Worm (Caenorhabditis elegans) whole organism, young adult: ENCODE data around the gene cex-2.
A peak's percentile ranks its signal among the peaks of the same experiment; 100 is the strongest.

Experiments used
- B0261.1 ChIP-seq: sonication (generic microtip); optimal IDR thresholded peaks from 2 replicates; lab custom pipeline; 2016; ENCODE audit warnings: mild to moderate bottlenecking, missing genetic modification characterization, moderate library complexity, missing compliant biosample characterization
- C06A6.2 ChIP-seq: fragments of 200-800 bp; sonication (Bioruptor generic); conservative IDR thresholded peaks from 2 replicates; pipeline ENCODE4 v1.3.6; 2022; ENCODE audit warnings: missing genetic modification characterization, missing compliant biosample characterization
- F49E8.2 ChIP-seq: sonication (generic microtip); optimal IDR thresholded peaks from 3 replicates; lab custom pipeline; 2017; ENCODE audit warnings: missing genetic modification characterization, mild to moderate bottlenecking, missing compliant biosample characterization, antibody characterized with exemption, moderate library complexity; ENCODE audit not compliant: insufficient read depth
- F52B5.7 ChIP-seq: sonication (generic microtip); optimal IDR thresholded peaks from 2 replicates; lab custom pipeline; 2016; ENCODE audit warnings: mild to moderate bottlenecking, missing genetic modification characterization, missing compliant biosample characterization
- F57A8.1 ChIP-seq: fragments of 200-800 bp; sonication (Bioruptor generic); optimal IDR thresholded peaks from 2 replicates; lab custom pipeline; 2018; ENCODE audit warnings: mild to moderate bottlenecking, missing genetic modification characterization, moderate library complexity, missing compliant biosample characterization
- Y53F4B.3 ChIP-seq: fragments of 200-800 bp; sonication (Bioruptor generic); IDR thresholded peaks from 2 replicates; pipeline ENCODE4 v1.3.6; 2022; ENCODE audit warnings: missing genetic modification reagents, missing genetic modification characterization, missing compliant biosample characterization
- Y53G8AR.9 ChIP-seq: fragments of 200-800 bp; sonication (Bioruptor generic); conservative IDR thresholded peaks from 2 replicates; pipeline ENCODE4 v1.3.6; 2022; ENCODE audit warnings: missing genetic modification reagents, missing genetic modification characterization, missing compliant biosample characterization
- Y95B8A.8 ChIP-seq: fragments of 200-800 bp; sonication (Bioruptor generic); IDR thresholded peaks from 2 replicates; pipeline ENCODE4 v1.3.6; 2022; ENCODE audit warnings: missing genetic modification reagents, missing genetic modification characterization, missing compliant biosample characterization
- akir-1 ChIP-seq: fragments of 200-800 bp; sonication (Bioruptor generic); optimal IDR thresholded peaks from 2 replicates; lab custom pipeline; 2018; ENCODE audit warnings: mild to moderate bottlenecking, missing genetic modification characterization, moderate library complexity, missing compliant biosample characterization
- ama-1 ChIP-seq, 3 experiments: fragments of 150-350 bp in 1 of 3; sonication (generic microtip) in 2 of 3; optimal IDR thresholded peaks; 2 replicates each; lab custom pipeline; 2014 to 2018; ENCODE audit warnings: missing biosample characterization in 2 of 3, missing genetic modification characterization in 2 of 3, missing genetic modification reagents in 2 of 3
- aptf-3 ChIP-seq: fragments of 200-800 bp; sonication (Bioruptor generic); IDR thresholded peaks from 2 replicates; pipeline ENCODE4 v1.3.6; 2022; ENCODE audit warnings: missing genetic modification characterization, missing compliant biosample characterization
- attf-3 ChIP-seq: fragments of 200-800 bp; sonication (Bioruptor generic); conservative IDR thresholded peaks from 2 replicates; pipeline ENCODE4 v1.3.6; 2022; ENCODE audit warnings: missing genetic modification reagents, missing genetic modification characterization, missing compliant biosample characterization
- attf-5 ChIP-seq: fragments of 200-800 bp; sonication (Bioruptor generic); optimal IDR thresholded peaks from 2 replicates; lab custom pipeline; 2018; ENCODE audit warnings: mild to moderate bottlenecking, missing genetic modification characterization, missing compliant biosample characterization
- attf-6 ChIP-seq: fragments of 200-800 bp; sonication (Bioruptor generic); IDR thresholded peaks from 2 replicates; pipeline ENCODE4 v1.3.6; 2022; ENCODE audit warnings: missing genetic modification reagents, missing genetic modification characterization, missing compliant biosample characterization
- bed-1 ChIP-seq: fragments of 200-800 bp; sonication (Bioruptor generic); IDR thresholded peaks from 2 replicates; pipeline ENCODE4 v1.3.6; 2022; ENCODE audit warnings: missing genetic modification reagents, missing genetic modification characterization, missing compliant biosample characterization
- ccch-3 ChIP-seq: fragments of 200-800 bp; sonication (Bioruptor generic); optimal IDR thresholded peaks from 2 replicates; lab custom pipeline; 2018; ENCODE audit warnings: mild to moderate bottlenecking, missing genetic modification characterization, missing compliant biosample characterization
- cebp-1 ChIP-seq, 2 experiments: fragments of 200-800 bp in 1 of 2; sonication (Bioruptor generic) in 1 of 2; sonication (generic microtip) in 1 of 2; IDR thresholded peaks in 1 of 2; optimal IDR thresholded peaks in 1 of 2; 2 replicates each; pipeline versions ENCODE4 v1.3.6 to Lab custom; 2017 to 2022; ENCODE audit warnings: missing compliant biosample characterization in 2 of 2, missing genetic modification characterization in 2 of 2, mild to moderate bottlenecking in 1 of 2, missing genetic modification reagents in 1 of 2, moderate library complexity in 1 of 2
- ceh-100 ChIP-seq: fragments of 200-800 bp; sonication (Bioruptor generic); IDR thresholded peaks from 2 replicates; pipeline ENCODE4 v1.3.6; 2022; ENCODE audit warnings: missing genetic modification reagents, missing genetic modification characterization, missing compliant biosample characterization
- ceh-58 ChIP-seq: fragments of 200-800 bp; sonication (Bioruptor generic); IDR thresholded peaks from 2 replicates; pipeline ENCODE4 v1.3.6; 2022; ENCODE audit warnings: missing genetic modification characterization, missing compliant biosample characterization
- ekl-4 ChIP-seq: fragments of 200-800 bp; sonication (Bioruptor generic); IDR thresholded peaks from 2 replicates; pipeline ENCODE4 v1.3.6; 2022; ENCODE audit warnings: missing genetic modification reagents, missing genetic modification characterization, missing compliant biosample characterization
- gei-17 ChIP-seq: fragments of 200-800 bp; sonication (Bioruptor generic); optimal IDR thresholded peaks from 2 replicates; lab custom pipeline; 2018; ENCODE audit warnings: mild to moderate bottlenecking, missing genetic modification characterization, missing compliant biosample characterization
- him-1 ChIP-seq: sonication (generic microtip); optimal IDR thresholded peaks from 2 replicates; lab custom pipeline; 2016; ENCODE audit warnings: missing genotype, missing genetic modification reagents, missing genetic modification characterization, missing compliant biosample characterization
- hmg-1.2 ChIP-seq: fragments of 200-800 bp; sonication (Bioruptor generic); IDR thresholded peaks from 2 replicates; pipeline ENCODE4 v1.3.6; 2022; ENCODE audit warnings: missing genetic modification reagents, missing genetic modification characterization, missing compliant biosample characterization
- hsf-1 ChIP-seq: fragments of 200-800 bp; sonication (Bioruptor generic); IDR thresholded peaks from 2 replicates; pipeline ENCODE4 v1.3.6; 2022; ENCODE audit warnings: missing genetic modification reagents, missing genetic modification characterization, missing compliant biosample characterization
- lag-1 ChIP-seq: fragments of 200-800 bp; sonication (Bioruptor generic); IDR thresholded peaks from 2 replicates; pipeline ENCODE4 v1.3.6; 2022; ENCODE audit warnings: missing genetic modification reagents, missing genetic modification characterization, missing compliant biosample characterization
- let-607 ChIP-seq, 2 experiments: fragments of 200-800 bp in 1 of 2; sonication (Bioruptor generic) in 1 of 2; sonication (generic microtip) in 1 of 2; optimal IDR thresholded peaks; 2 replicates each; lab custom pipeline; 2016 to 2018; ENCODE audit warnings: mild to moderate bottlenecking in 2 of 2, missing compliant biosample characterization in 2 of 2, missing genetic modification characterization in 2 of 2, moderate library complexity in 2 of 2, missing genotype in 1 of 2
- lin-26 ChIP-seq: fragments of 200-800 bp; sonication (Bioruptor generic); IDR thresholded peaks from 2 replicates; pipeline ENCODE4 v1.3.6; 2022; ENCODE audit warnings: missing genetic modification reagents, missing genetic modification characterization, missing compliant biosample characterization
- lin-35 ChIP-seq, 3 experiments: fragments of 150-350 bp in 2 of 3; sonication (generic microtip) in 1 of 3; optimal IDR thresholded peaks; 2 replicates each; lab custom pipeline; 2014 to 2018; ENCODE audit warnings: missing biosample characterization in 3 of 3, missing genetic modification characterization in 3 of 3, missing genetic modification reagents in 3 of 3
- lir-1 ChIP-seq: fragments of 200-800 bp; sonication (Bioruptor generic); conservative IDR thresholded peaks from 2 replicates; pipeline ENCODE4 v1.3.6; 2022; ENCODE audit warnings: missing genetic modification reagents, missing genetic modification characterization, missing compliant biosample characterization
- mcd-1 ChIP-seq: fragments of 200-800 bp; sonication (Bioruptor generic); IDR thresholded peaks from 2 replicates; pipeline ENCODE4 v1.3.6; 2022; ENCODE audit warnings: missing genetic modification reagents, missing genetic modification characterization, missing compliant biosample characterization
- nfyb-1 ChIP-seq: fragments of 200-800 bp; sonication (Bioruptor generic); IDR thresholded peaks from 2 replicates; pipeline ENCODE4 v1.3.6; 2022; ENCODE audit warnings: missing genetic modification reagents, missing genetic modification characterization, missing compliant biosample characterization
- rpc-1 ChIP-seq, 2 experiments: fragments of 150-350 bp in 1 of 2; sonication (generic microtip) in 1 of 2; optimal IDR thresholded peaks; 2 replicates each; lab custom pipeline; 2014 to 2018; ENCODE audit warnings: missing biosample characterization in 1 of 2, missing genetic modification characterization in 1 of 2, missing genetic modification reagents in 1 of 2, missing genotype in 1 of 2
- snpc-1.1 ChIP-seq: sonication (generic microtip); optimal IDR thresholded peaks from 2 replicates; lab custom pipeline; 2017; ENCODE audit warnings: missing genetic modification characterization, mild to moderate bottlenecking, missing compliant biosample characterization, antibody characterized with exemption, moderate library complexity, missing genotype, missing genetic modification reagents; ENCODE audit not compliant: insufficient read depth
- snpc-4 ChIP-seq, 5 experiments: fragments of 150-350 bp in 1 of 5; sonication (generic microtip) in 4 of 5; optimal IDR thresholded peaks; 2 replicates each; lab custom pipeline; 2014 to 2018; ENCODE audit warnings: missing genetic modification characterization in 5 of 5, missing biosample characterization in 3 of 5, antibody characterized with exemption in 2 of 5, mild to moderate bottlenecking in 2 of 5, missing compliant biosample characterization in 2 of 5, missing genotype in 2 of 5, moderate library complexity in 2 of 5, missing genetic modification reagents in 1 of 5
- sptf-2 ChIP-seq: fragments of 200-800 bp; sonication (Bioruptor generic); optimal IDR thresholded peaks from 2 replicates; lab custom pipeline; 2018; ENCODE audit warnings: mild to moderate bottlenecking, missing genetic modification characterization, missing compliant biosample characterization
- unc-62 ChIP-seq: fragments of 150-350 bp; optimal IDR thresholded peaks from 2 replicates; lab custom pipeline; 2014; ENCODE audit warnings: missing biosample characterization, missing genetic modification reagents, missing genetic modification characterization
- ztf-26 ChIP-seq: sonication (generic microtip); optimal IDR thresholded peaks from 2 replicates; lab custom pipeline; 2017; ENCODE audit warnings: missing genetic modification characterization, missing compliant biosample characterization
- ztf-28 ChIP-seq: fragments of 200-800 bp; sonication (Bioruptor generic); IDR thresholded peaks from 2 replicates; pipeline ENCODE4 v1.3.6; 2022; ENCODE audit warnings: missing genetic modification reagents, missing genetic modification characterization, missing compliant biosample characterization
- ztf-3 ChIP-seq: fragments of 200-800 bp; sonication (Bioruptor generic); optimal IDR thresholded peaks from 2 replicates; lab custom pipeline; 2018; ENCODE audit warnings: mild to moderate bottlenecking, missing genetic modification characterization, missing compliant biosample characterization

Gene cex-2

ce11 chrII:7866081-7866480 is 30.9 kb upstream of the cex-2 start (continued):
- TF ChIP-seq Y53G8AR.9 (GFP tag; lab: Robert Waterston, UW) (peak; percentile 9; the same call in 1 of the 2 replicates), ztf-28 (GFP tag; lab: Robert Waterston, UW) (0 out of 2 replicates have a peak, but pooled peaks have one; percentile 19), snpc-1.1 (tag; lab: Kevin White, UChicago) (no peak), him-1 (peak; percentile 80), cebp-1 (GFP tag; IDR thresholded peaks at IDR 0.05; lab: Robert Waterston, UW) (no peak), cebp-1 (tag; optimal IDR thresholded peaks at IDR 0.05; lab: Kevin White, UChicago) (peak; percentile 6), F49E8.2 (tag; lab: Kevin White, UChicago) (peak; percentile 59)

DNA sequence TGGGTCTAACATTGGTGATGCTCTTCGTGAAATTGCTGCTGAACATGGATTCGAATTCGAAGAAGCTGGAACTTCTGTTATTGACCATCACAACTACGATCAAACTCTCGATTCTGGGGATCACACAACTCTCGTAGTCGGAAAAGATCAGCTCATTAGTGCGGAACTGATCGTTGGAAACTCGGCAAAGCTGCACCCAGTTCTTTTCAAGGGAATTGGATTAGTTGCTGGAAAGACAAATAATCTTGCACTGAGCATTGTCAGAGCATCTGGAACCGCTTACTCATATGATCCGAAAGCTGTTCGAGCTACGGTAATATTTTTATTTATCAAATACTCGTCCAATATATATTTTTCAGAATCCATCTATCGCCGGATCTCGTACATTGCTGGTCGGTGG is 29.7 kb upstream of the cex-2 start:
- TF ChIP-seq nfyb-1 (GFP tag; lab: Robert Waterston, UW) (no peak), rpc-1 (optimal IDR thresholded peaks at IDR 0.05; lab: Kevin White, UChicago) (no peak), rpc-1 (tag; optimal IDR thresholded peaks at IDR 0.05; lab: Kevin White, UChicago) (no peak), attf-3 (GFP tag; lab: Robert Waterston, UW) (no peak)

- TF ChIP-seq hmg-1.2 (GFP tag; lab: Robert Waterston, UW) (no peak), let-607 (tag; optimal IDR thresholded peaks at IDR 0.05; lab: Kevin White, UChicago) (peak; percentile 63 to 72), snpc-4 (GFP tag; optimal IDR thresholded peaks at IDR 0.05; lab: Kevin White, UChicago) (no peak), snpc-4 (tag; optimal IDR thresholded peaks at IDR 0.05; lab: Kevin White, UChicago) (no peak), attf-3 (GFP tag; lab: Robert Waterston, UW) (peak; percentile 22; the same call in 1 of the 2 replicates), akir-1 (GFP tag; lab: Kevin White, UChicago) (no peak), hsf-1 (no peak)
- TF ChIP-seq, all 124 proteins: peak for 2
Measured at ce11 chrII:7864207-7864606, 29.0 kb upstream of the cex-2 start, which contains the start of gene ostb-1. Gene ostb-1, plus strand, starts transcription at chrII:7864507.

DNA sequence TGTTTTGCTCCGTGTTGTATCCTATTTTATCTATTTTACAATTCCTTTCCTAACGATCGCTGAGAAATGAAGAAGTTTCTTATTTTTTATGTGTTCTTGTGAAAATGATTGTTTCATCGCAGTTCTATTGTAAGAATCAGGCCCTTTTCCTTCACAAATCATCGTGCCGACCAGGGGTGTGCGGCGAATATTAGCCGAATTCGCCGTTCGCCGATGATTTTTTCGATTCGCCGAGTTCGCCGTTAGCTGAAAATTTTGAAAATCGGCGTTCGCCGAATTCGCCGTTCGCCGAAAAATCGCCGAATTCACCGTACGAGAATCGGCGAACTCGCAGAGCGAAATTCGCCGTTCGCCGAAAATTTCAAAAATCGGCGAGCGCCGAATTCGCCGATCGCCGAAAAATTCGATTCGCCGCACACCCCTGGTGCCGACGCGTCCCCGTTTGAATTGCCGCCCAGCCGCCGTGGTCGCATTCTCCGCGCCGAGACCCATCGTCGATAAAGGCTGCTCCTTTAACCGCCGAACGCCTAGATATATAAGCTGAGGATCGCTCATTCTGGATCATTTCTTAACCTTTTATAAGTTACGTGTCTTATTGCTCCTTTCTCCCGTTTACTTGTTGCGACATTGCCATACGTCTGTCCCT is 28.4 kb upstream of the cex-2 start:
- TF ChIP-seq lin-26 (GFP tag; lab: Robert Waterston, UW) (no peak), ceh-58 (no peak), ama-1 (optimal IDR thresholded peaks at IDR 0.05; lab: Kevin White, UChicago) (no peak), ama-1 (GFP tag; optimal IDR thresholded peaks at IDR 0.05; lab: Kevin White, UChicago) (no peak), Y95B8A.8 (GFP tag; lab: Robert Waterston, UW) (no peak), sptf-2 (GFP tag; lab: Kevin White, UChicago) (no peak), lag-1 (no peak), F52B5.7 (tag; lab: Kevin White, UChicago) (no peak), F57A8.1 (GFP tag; lab: Kevin White, UChicago) (no peak), ztf-26 (tag; lab: Kevin White, UChicago) (no peak), attf-5 (GFP tag; lab: Kevin White, UChicago) (no peak), ztf-3 (GFP tag; lab: Kevin White, UChicago) (no peak), unc-62 (GFP tag; lab: Kevin White, UChicago) (no peak), mcd-1 (GFP tag; lab: Robert Waterston, UW) (peak; percentile 39), ceh-100 (GFP tag; lab: Robert Waterston, UW) (0 out of 2 replicates have a peak, but pooled peaks have one; percentile 10), nfyb-1 (GFP tag; lab: Robert Waterston, UW) (no peak), B0261.1 (tag; lab: Kevin White, UChicago) (no peak), aptf-3 (GFP tag; lab: Robert Waterston, UW) (no peak), attf-6 (GFP tag; lab: Robert Waterston, UW) (no peak), C06A6.2 (GFP tag; lab: Robert Waterston, UW) (no peak), Y53F4B.3 (GFP tag; lab: Robert Waterston, UW) (no peak), lin-35 (GFP tag; optimal IDR thresholded peaks at IDR 0.05; lab: Kevin White, UChicago) (no peak), lir-1 (GFP tag; lab: Robert Waterston, UW) (no peak), bed-1 (GFP tag; lab: Robert Waterston, UW) (no peak), ekl-4 (GFP tag; lab: Robert Waterston, UW) (no peak), let-607 (tag; optimal IDR thresholded peaks at IDR 0.05; lab: Kevin White, UChicago) (no peak), ccch-3 (no peak), gei-17 (no peak)
